Fruit fly (Drosophila melanogaster) whole organism, embryonic: ENCODE results near the gene CG42366.

ENCODE experiments used
- Atf-2 ChIP-seq: fragments of 200-800 bp; sonication (Bioruptor generic); optimal IDR thresholded peaks from 2 replicates; lab custom pipeline; 2016; ENCODE audit warnings: missing biosample characterization, missing genetic modification characterization
- Bdp1 ChIP-seq: fragments of 200-800 bp; sonication (Bioruptor generic); optimal IDR thresholded peaks from 3 replicates; lab custom pipeline; 2016; ENCODE audit warnings: missing biosample characterization, missing genetic modification characterization
- CG12104 ChIP-seq: fragments of 200-800 bp; sonication (Bioruptor generic); optimal IDR thresholded peaks from 3 replicates; lab custom pipeline; 2016; ENCODE audit warnings: missing biosample characterization, missing genetic modification characterization
- CG12236 ChIP-seq: fragments of 200-800 bp; sonication (Bioruptor generic); optimal IDR thresholded peaks from 2 replicates; lab custom pipeline; 2016; ENCODE audit warnings: missing biosample characterization, missing genetic modification characterization
- CG12299 ChIP-seq: fragments of 200-800 bp; sonication (Bioruptor generic); optimal IDR thresholded peaks from 2 replicates; lab custom pipeline; 2018; ENCODE audit warnings: missing biosample characterization, mild to moderate bottlenecking, missing genetic modification characterization
- CG12744 ChIP-seq: fragments of 200-800 bp; sonication (Bioruptor generic); optimal IDR thresholded peaks from 2 replicates; lab custom pipeline; 2016; ENCODE audit warnings: missing biosample characterization, missing genetic modification characterization
- CG12769 ChIP-seq: fragments of 200-800 bp; sonication (Bioruptor generic); optimal IDR thresholded peaks from 2 replicates; lab custom pipeline; 2019; ENCODE audit warnings: missing biosample characterization, mild to moderate bottlenecking, missing genetic modification characterization, moderate library complexity
- CG13424 ChIP-seq: fragments of 200-800 bp; sonication (Bioruptor generic); optimal IDR thresholded peaks from 2 replicates; lab custom pipeline; 2019; ENCODE audit warnings: missing biosample characterization, mild to moderate bottlenecking, missing genetic modification characterization, moderate library complexity
- CG15479 ChIP-seq: fragments of 200-800 bp; sonication (Bioruptor generic); optimal IDR thresholded peaks from 3 replicates; lab custom pipeline; 2019; ENCODE audit warnings: missing biosample characterization, mild to moderate bottlenecking, missing genetic modification characterization, moderate library complexity
- CG2129 ChIP-seq: fragments of 200-800 bp; sonication (Bioruptor generic); IDR thresholded peaks from 2 replicates; pipeline ENCODE4 v1.3.6; 2022; ENCODE audit warnings: missing biosample characterization, missing genetic modification characterization; ENCODE audit not compliant: partially characterized antibody
- CG2199 ChIP-seq: fragments of 200-800 bp; sonication (Bioruptor generic); IDR thresholded peaks from 3 replicates; pipeline ENCODE4 v1.3.6; 2022; ENCODE audit warnings: missing biosample characterization, missing genetic modification characterization
- CG2875 ChIP-seq: fragments of 200-800 bp; sonication (Bioruptor generic); optimal IDR thresholded peaks from 2 replicates; lab custom pipeline; 2017; ENCODE audit warnings: missing biosample characterization, mild to moderate bottlenecking, missing genetic modification characterization, missing genetic modification reagents
- CG2889 ChIP-seq: fragments of 200-800 bp; sonication (Bioruptor generic); IDR thresholded peaks from 3 replicates; pipeline ENCODE4 v1.3.6; 2022; ENCODE audit warnings: missing biosample characterization, missing genetic modification characterization
- CG31441 ChIP-seq: fragments of 200-800 bp; sonication (Bioruptor generic); IDR thresholded peaks from 2 replicates; pipeline ENCODE4 v1.3.6; 2022; ENCODE audit warnings: missing biosample characterization, missing genetic modification characterization
- CG33213 ChIP-seq: fragments of 200-800 bp; sonication (Bioruptor generic); optimal IDR thresholded peaks from 3 replicates; lab custom pipeline; 2016; ENCODE audit warnings: missing biosample characterization, missing genetic modification characterization
- CG4282 ChIP-seq: fragments of 200-800 bp; sonication (Bioruptor generic); optimal IDR thresholded peaks from 2 replicates; lab custom pipeline; 2016; ENCODE audit warnings: missing biosample characterization, missing genetic modification characterization
- CG4328 ChIP-seq: fragments of 200-800 bp; sonication (Bioruptor generic); optimal IDR thresholded peaks from 3 replicates; lab custom pipeline; 2017; ENCODE audit warnings: missing biosample characterization, missing genetic modification reagents, missing genetic modification characterization
- CG6272 ChIP-seq: fragments of 200-800 bp; sonication (Bioruptor generic); IDR thresholded peaks from 2 replicates; pipeline ENCODE4 v1.3.6; 2022; ENCODE audit warnings: missing biosample characterization, missing genetic modification characterization
- CG6813 ChIP-seq: fragments of 200-800 bp; sonication (Bioruptor generic); optimal IDR thresholded peaks from 2 replicates; lab custom pipeline; 2017; ENCODE audit warnings: missing biosample characterization, missing genetic modification characterization, mild to moderate bottlenecking, moderate library complexity, missing genetic modification reagents
- CG7357 ChIP-seq: fragments of 200-800 bp; sonication (Bioruptor generic); IDR thresholded peaks from 3 replicates; pipeline ENCODE4 v1.3.6; 2022; ENCODE audit warnings: missing biosample characterization, missing genetic modification characterization
- CG7839 ChIP-seq: fragments of 200-800 bp; sonication (Bioruptor generic); optimal IDR thresholded peaks from 3 replicates; lab custom pipeline; 2018; ENCODE audit warnings: missing biosample characterization, mild to moderate bottlenecking, missing genetic modification characterization, moderate library complexity
- CG8388 ChIP-seq: fragments of 200-800 bp; sonication (Bioruptor generic); optimal IDR thresholded peaks from 2 replicates; lab custom pipeline; 2019; ENCODE audit warnings: missing biosample characterization, mild to moderate bottlenecking, missing genetic modification characterization, moderate library complexity
- CG8944 ChIP-seq: fragments of 200-800 bp; sonication (Bioruptor generic); optimal IDR thresholded peaks from 3 replicates; lab custom pipeline; 2016; ENCODE audit warnings: missing biosample characterization, missing genetic modification characterization
- CG9437 ChIP-seq: fragments of 200-800 bp; sonication (Bioruptor generic); optimal IDR thresholded peaks from 2 replicates; lab custom pipeline; 2018; ENCODE audit warnings: missing biosample characterization, mild to moderate bottlenecking, missing genetic modification characterization
- Dad ChIP-seq: fragments of 200-800 bp; sonication (Bioruptor generic); optimal IDR thresholded peaks from 3 replicates; lab custom pipeline; 2016; ENCODE audit warnings: missing biosample characterization, missing genetic modification characterization
- Dfd ChIP-seq, 2 experiments: fragments of >200 bp; optimal IDR thresholded peaks; 2 replicates each; lab custom pipeline; 2017; ENCODE audit warnings: missing biosample characterization in 2 of 2, missing genetic modification characterization in 2 of 2
- Dp ChIP-seq: fragments of 200-800 bp; sonication (Bioruptor generic); optimal IDR thresholded peaks from 2 replicates; lab custom pipeline; 2018; ENCODE audit warnings: missing biosample characterization, mild to moderate bottlenecking, missing genetic modification characterization, moderate library complexity
- E2f2 ChIP-seq: fragments of 200-800 bp; sonication (Bioruptor generic); IDR thresholded peaks from 2 replicates; pipeline ENCODE4 v1.3.6; 2022; ENCODE audit warnings: missing biosample characterization, missing genetic modification characterization
- Meics ChIP-seq: fragments of 200-800 bp; sonication (Bioruptor generic); optimal IDR thresholded peaks from 2 replicates; lab custom pipeline; 2017; ENCODE audit warnings: missing biosample characterization, mild to moderate bottlenecking, missing genetic modification characterization
- NC2β ChIP-seq: fragments of 200-800 bp; sonication (Bioruptor generic); optimal IDR thresholded peaks from 2 replicates; lab custom pipeline; 2016; ENCODE audit warnings: missing biosample characterization, missing genetic modification characterization
- Nf-YA ChIP-seq: fragments of 200-800 bp; sonication (Bioruptor generic); IDR thresholded peaks from 2 replicates; pipeline ENCODE4 v1.3.6; 2022; ENCODE audit warnings: missing biosample characterization, missing genetic modification characterization
- Oli ChIP-seq: fragments of 200-800 bp; sonication (Bioruptor generic); optimal IDR thresholded peaks from 2 replicates; lab custom pipeline; 2018; ENCODE audit warnings: missing biosample characterization, mild to moderate bottlenecking, missing genetic modification characterization, moderate library complexity
- Ptx1 ChIP-seq: fragments of 200-800 bp; sonication (Bioruptor generic); IDR thresholded peaks from 2 replicates; pipeline ENCODE4 v1.3.6; 2022; ENCODE audit warnings: missing biosample characterization, missing genetic modification characterization
- YL-1 ChIP-seq: fragments of 200-800 bp; sonication (Bioruptor generic); optimal IDR thresholded peaks from 3 replicates; lab custom pipeline; 2017; ENCODE audit warnings: missing biosample characterization, mild to moderate bottlenecking, missing genetic modification characterization
- amos ChIP-seq: fragments of 200-800 bp; sonication (Bioruptor generic); IDR thresholded peaks from 2 replicates; pipeline ENCODE4 v1.3.6; 2022; ENCODE audit warnings: missing biosample characterization, missing genetic modification characterization; ENCODE audit not compliant: partially characterized antibody
- bsh ChIP-seq, 2 experiments: fragments of 200-800 bp; sonication (Bioruptor generic); optimal IDR thresholded peaks; 2 replicates each; lab custom pipeline; 2017 to 2018; ENCODE audit warnings: mild to moderate bottlenecking in 2 of 2, missing biosample characterization in 2 of 2, missing genetic modification characterization in 2 of 2, moderate library complexity in 1 of 2
- crc ChIP-seq: fragments of 200-800 bp; sonication (Bioruptor generic); optimal IDR thresholded peaks from 2 replicates; lab custom pipeline; 2016; ENCODE audit warnings: missing biosample characterization, missing genetic modification characterization
- dimm ChIP-seq: fragments of 200-800 bp; sonication (Bioruptor generic); IDR thresholded peaks from 2 replicates; pipeline ENCODE4 v1.3.6; 2022; ENCODE audit warnings: missing biosample characterization, missing genetic modification characterization
- disco-r ChIP-seq: fragments of 200-800 bp; sonication (Bioruptor generic); optimal IDR thresholded peaks from 2 replicates; lab custom pipeline; 2016; ENCODE audit warnings: missing biosample characterization, missing genetic modification characterization
- fd96Cb ChIP-seq: fragments of 200-800 bp; sonication (Bioruptor generic); optimal IDR thresholded peaks from 2 replicates; lab custom pipeline; 2018; ENCODE audit warnings: missing biosample characterization, mild to moderate bottlenecking, missing genetic modification characterization, moderate library complexity
- ken ChIP-seq: fragments of 200-800 bp; sonication (Bioruptor generic); IDR thresholded peaks from 3 replicates; pipeline ENCODE4 v1.3.6; 2022; ENCODE audit warnings: missing biosample characterization, missing genetic modification characterization
- lilli ChIP-seq: fragments of 200-800 bp; sonication (Bioruptor generic); optimal IDR thresholded peaks from 3 replicates; lab custom pipeline; 2016; ENCODE audit warnings: missing biosample characterization, missing genetic modification characterization
- org-1 ChIP-seq: fragments of 200-800 bp; sonication (Bioruptor generic); optimal IDR thresholded peaks from 2 replicates; lab custom pipeline; 2017; ENCODE audit warnings: missing biosample characterization, missing genetic modification characterization
- otp ChIP-seq: fragments of 200-800 bp; sonication (Bioruptor generic); IDR thresholded peaks from 3 replicates; pipeline ENCODE4, ENCODE4 v1.3.6; 2022; ENCODE audit warnings: missing biosample characterization, missing genetic modification characterization
- pnt ChIP-seq: fragments of 200-800 bp; sonication (Bioruptor generic); optimal IDR thresholded peaks from 3 replicates; lab custom pipeline; 2016; ENCODE audit warnings: missing biosample characterization, missing genetic modification characterization
- pros ChIP-seq: fragments of 200-800 bp; sonication (Bioruptor generic); optimal IDR thresholded peaks from 3 replicates; lab custom pipeline; 2019; ENCODE audit warnings: missing biosample characterization, mild to moderate bottlenecking, missing genetic modification characterization, moderate library complexity
- pum ChIP-seq: fragments of 200-800 bp; sonication (Bioruptor generic); optimal IDR thresholded peaks from 2 replicates; lab custom pipeline; 2016; ENCODE audit warnings: missing biosample characterization, missing genetic modification characterization
- sqz ChIP-seq: fragments of 200-800 bp; sonication (Bioruptor generic); optimal IDR thresholded peaks from 3 replicates; lab custom pipeline; 2018; ENCODE audit warnings: missing biosample characterization, mild to moderate bottlenecking, missing genetic modification characterization
- tup ChIP-seq: fragments of 200-800 bp; sonication (Bioruptor generic); optimal IDR thresholded peaks from 2 replicates; lab custom pipeline; 2016; ENCODE audit warnings: missing biosample characterization, mild to moderate bottlenecking, missing genetic modification characterization, moderate library complexity
- unpg ChIP-seq: fragments of 200-800 bp; sonication (Bioruptor generic); optimal IDR thresholded peaks from 3 replicates; lab custom pipeline; 2018; ENCODE audit warnings: missing biosample characterization, mild to moderate bottlenecking, missing genetic modification characterization, moderate library complexity

CG42366 gene

dm6 chr2L:9938631-9939256 lies 13.8 kb downstream of the CG42366 start, which contains the start of the genes Datp and CG4619 (continued):
- no peak for TF ChIP-seq unpg (GFP tag; lab: Kevin White, UChicago)
- peak; percentile 53; the same call in 2 of the 3 replicates for TF ChIP-seq ken (GFP tag; lab: Robert Waterston, UW)
- TF ChIP-seq CG7839 (tag; lab: Kevin White, UChicago), result no peak
- TF ChIP-seq CG12104 (GFP tag; lab: Kevin White, UChicago), result no peak
- peak; percentile 48 for TF ChIP-seq Bdp1 (GFP tag; lab: Kevin White, UChicago)
- TF ChIP-seq disco-r (GFP tag; lab: Kevin White, UChicago), result peak; percentile 20
- TF ChIP-seq YL-1, result peak; percentile 68
- no peak for TF ChIP-seq CG4282
- TF ChIP-seq CG2875 (GFP tag; lab: Kevin White, UChicago), result no peak
- TF ChIP-seq crc (GFP tag; lab: Kevin White, UChicago), result no peak
- no peak for TF ChIP-seq CG12744 (GFP tag; lab: Kevin White, UChicago)
- no peak for TF ChIP-seq CG2199 (GFP tag; lab: Robert Waterston, UW)
- no peak for TF ChIP-seq CG4328
- TF ChIP-seq sqz (GFP tag; lab: Kevin White, UChicago), result no peak
- peak; percentile 3 for TF ChIP-seq CG13424
- TF ChIP-seq amos, result peak; percentile 19; the same call in 1 of the 2 replicates
- TF ChIP-seq dimm (GFP tag; lab: Robert Waterston, UW), result no peak
- TF ChIP-seq otp, result no peak
- no peak for TF ChIP-seq Oli (tag; lab: Kevin White, UChicago)
- no peak for TF ChIP-seq CG12769 (tag; lab: Kevin White, UChicago)
- no peak for TF ChIP-seq bsh (GFP tag; optimal IDR thresholded peaks at IDR 0.05; lab: Kevin White, UChicago)
- TF ChIP-seq CG8944 (GFP tag; lab: Kevin White, UChicago), result peak; percentile 58
- TF ChIP-seq Ptx1 (GFP tag; lab: Robert Waterston, UW), result peak; percentile 47; the same call in 1 of the 2 replicates
- TF ChIP-seq tup (GFP tag; lab: Kevin White, UChicago), result no peak
- peak; percentile 29 for TF ChIP-seq pum (GFP tag; lab: Kevin White, UChicago)
- TF ChIP-seq CG33213, result peak; percentile 64
- TF ChIP-seq CG9437 (GFP tag; lab: Kevin White, UChicago), result peak; percentile 93
- no peak for TF ChIP-seq CG31441 (GFP tag; lab: Robert Waterston, UW)
- TF ChIP-seq lilli (GFP tag; lab: Kevin White, UChicago), result peak; percentile 51
- TF ChIP-seq CG8388 (GFP tag; lab: Kevin White, UChicago), result no peak
- peak; percentile 17 for TF ChIP-seq Dp (GFP tag; lab: Kevin White, UChicago)
- TF ChIP-seq CG15479 (GFP tag; lab: Kevin White, UChicago), result no peak
- TF ChIP-seq NC2β (GFP tag; lab: Kevin White, UChicago), result peak; percentile 22
- 0 out of 3 replicates have a peak, but pooled peaks have one; percentile 6 for TF ChIP-seq CG2889 (GFP tag; lab: Robert Waterston, UW)
- no peak for TF ChIP-seq CG12236
- no peak for TF ChIP-seq pnt (GFP tag; lab: Kevin White, UChicago)
- TF ChIP-seq CG12299 (tag; lab: Kevin White, UChicago), result no peak
- no peak for TF ChIP-seq fd96Cb
- TF ChIP-seq CG7357 (GFP tag; lab: Robert Waterston, UW), result no peak
- no peak for TF ChIP-seq Atf-2 (GFP tag; lab: Kevin White, UChicago)
- TF ChIP-seq CG2129, result no peak
- TF ChIP-seq CG6272 (GFP tag; lab: Robert Waterston, UW), result no peak
- peak; percentile 16 for TF ChIP-seq CG6813 (GFP tag; lab: Kevin White, UChicago)
- TF ChIP-seq org-1, result no peak
- no peak for TF ChIP-seq Dfd (GFP tag; optimal IDR thresholded peaks at IDR 0.05; lab: Kevin White, UChicago)
- TF ChIP-seq pros (GFP tag; lab: Kevin White, UChicago), result no peak
- TF ChIP-seq Meics (GFP tag; lab: Kevin White, UChicago), result peak; percentile 39
- peak; percentile 32; the same call in 1 of the 2 replicates for TF ChIP-seq E2f2 (GFP tag; lab: Robert Waterston, UW)
- peak; percentile 50 for TF ChIP-seq Dad (GFP tag; lab: Kevin White, UChicago)
- TF ChIP-seq Nf-YA (GFP tag; lab: Robert Waterston, UW), result no peak
